Worm (Caenorhabditis elegans) whole organism, L4 larva: ENCODE measurements around the gene K10C2.12.
A peak's percentile ranks its signal among the peaks of the same experiment; 100 is the strongest.

Experiments used
- D1046.2 ChIP-seq: fragments of 200-800 bp; sonication (Bioruptor generic); IDR thresholded peaks from 2 replicates; pipeline ENCODE4 v1.3.6; 2022; ENCODE audit warnings: missing genetic modification characterization, missing compliant biosample characterization
- F26F4.8 ChIP-seq: fragments of 200-800 bp; sonication (Bioruptor generic); conservative IDR thresholded peaks from 2 replicates; pipeline ENCODE4 v1.3.6; 2022; ENCODE audit warnings: missing genetic modification characterization, missing compliant biosample characterization
- F44E2.7 ChIP-seq: fragments of 200-800 bp; sonication (Bioruptor generic); IDR thresholded peaks from 2 replicates; pipeline ENCODE4 v2.1.2; 2022; ENCODE audit warnings: missing genetic modification characterization, missing compliant biosample characterization
- T20F7.1 ChIP-seq: fragments of 200-800 bp; sonication (Bioruptor generic); optimal IDR thresholded peaks from 2 replicates; lab custom pipeline; 2018; ENCODE audit warnings: mild to moderate bottlenecking, missing genetic modification characterization, missing compliant biosample characterization
- Y48G9A.11 ChIP-seq: fragments of 200-800 bp; sonication (Bioruptor generic); IDR thresholded peaks from 2 replicates; pipeline ENCODE4 v1.3.6; 2022; ENCODE audit warnings: missing genetic modification reagents, missing genetic modification characterization, missing compliant biosample characterization
- ZK337.2 ChIP-seq: fragments of 200-800 bp; sonication (Bioruptor generic); IDR thresholded peaks from 2 replicates; pipeline ENCODE4 v1.3.6; 2022; ENCODE audit warnings: missing genetic modification reagents, missing genetic modification characterization, missing compliant biosample characterization
- ZK546.5 ChIP-seq, 2 experiments: sonication (generic microtip); optimal IDR thresholded peaks; 2 replicates each; lab custom pipeline; 2017; ENCODE audit warnings: missing biosample characterization in 2 of 2, missing genetic modification characterization in 2 of 2
- ama-1 ChIP-seq: fragments of 150-350 bp; optimal IDR thresholded peaks from 2 replicates; lab custom pipeline; 2014; ENCODE audit warnings: inconsistent platforms, mixed read lengths
- arid-1 ChIP-seq: fragments of 200-800 bp; sonication (Bioruptor generic); conservative IDR thresholded peaks from 2 replicates; pipeline ENCODE4 v1.3.6; 2022; ENCODE audit warnings: missing genetic modification reagents, missing genetic modification characterization, missing compliant biosample characterization
- attf-4 ChIP-seq: sonication (generic microtip); optimal IDR thresholded peaks from 3 replicates; lab custom pipeline; 2017; ENCODE audit warnings: missing biosample characterization, missing genetic modification characterization
- ceh-20 ChIP-seq: fragments of 200-800 bp; sonication (Bioruptor generic); IDR thresholded peaks from 2 replicates; pipeline ENCODE4 v1.3.6; 2022; ENCODE audit warnings: missing genetic modification reagents, missing genetic modification characterization, missing compliant biosample characterization
- ceh-44 ChIP-seq: fragments of 200-800 bp; sonication (Bioruptor generic); IDR thresholded peaks from 2 replicates; pipeline ENCODE4 v1.3.6; 2022; ENCODE audit warnings: missing genetic modification reagents, missing genetic modification characterization, missing compliant biosample characterization
- ceh-62 ChIP-seq: sonication (generic microtip); optimal IDR thresholded peaks from 2 replicates; lab custom pipeline; 2017; ENCODE audit warnings: missing biosample characterization, missing genetic modification characterization
- ces-1 ChIP-seq: fragments of 150-350 bp; sonication (generic microtip); optimal IDR thresholded peaks from 4 replicates; lab custom pipeline; 2014; ENCODE audit warnings: missing biosample characterization, missing genetic modification reagents, missing genetic modification characterization
- cey-2 ChIP-seq: sonication (generic microtip); optimal IDR thresholded peaks from 3 replicates; lab custom pipeline; 2017; ENCODE audit warnings: missing genetic modification characterization, mild to moderate bottlenecking, missing compliant biosample characterization, antibody characterized with exemption, borderline replicate concordance; ENCODE audit not compliant: insufficient read depth
- daf-16 ChIP-seq, 3 experiments: sonication (generic microtip); optimal IDR thresholded peaks; 2 replicates each; lab custom pipeline; 2016 to 2017; ENCODE audit warnings: missing genetic modification characterization in 3 of 3, missing genetic modification reagents in 3 of 3, mild to moderate bottlenecking in 2 of 3, missing compliant biosample characterization in 2 of 3, missing biosample characterization in 1 of 3, moderate library complexity in 1 of 3
- daf-8 ChIP-seq: fragments of 200-800 bp; sonication (Bioruptor generic); IDR thresholded peaks from 2 replicates; pipeline ENCODE4 v1.3.6; 2022; ENCODE audit warnings: missing genetic modification characterization, missing compliant biosample characterization
- dmd-8 ChIP-seq: fragments of 200-800 bp; sonication (Bioruptor generic); IDR thresholded peaks from 2 replicates; pipeline ENCODE4 v1.3.6; 2022; ENCODE audit warnings: missing genetic modification characterization, missing compliant biosample characterization
- dmd-9 ChIP-seq: fragments of 200-800 bp; sonication (Bioruptor generic); IDR thresholded peaks from 2 replicates; pipeline ENCODE4 v1.3.6; 2022; ENCODE audit warnings: missing genetic modification reagents, missing genetic modification characterization, missing compliant biosample characterization
- dpl-1 ChIP-seq: fragments of 150-350 bp; optimal IDR thresholded peaks from 2 replicates; lab custom pipeline; 2014; ENCODE audit warnings: missing biosample characterization, missing genetic modification reagents, missing genetic modification characterization
- duxl-1 ChIP-seq: sonication (generic microtip); optimal IDR thresholded peaks from 2 replicates; lab custom pipeline; 2016; ENCODE audit warnings: mild to moderate bottlenecking, missing genetic modification characterization, moderate library complexity, missing compliant biosample characterization; ENCODE audit not compliant: poor library complexity
- dve-1 ChIP-seq: sonication (generic microtip); optimal IDR thresholded peaks from 2 replicates; lab custom pipeline; 2017; ENCODE audit warnings: antibody characterized with exemption, mild to moderate bottlenecking, missing genetic modification characterization, missing compliant biosample characterization; ENCODE audit not compliant: insufficient read depth
- egl-27 ChIP-seq: sonication (generic microtip); optimal IDR thresholded peaks from 3 replicates; lab custom pipeline; 2017; ENCODE audit warnings: missing biosample characterization, missing genetic modification reagents, missing genetic modification characterization
- gei-8 ChIP-seq: fragments of 200-800 bp; sonication (Bioruptor generic); optimal IDR thresholded peaks from 2 replicates; lab custom pipeline; 2018; ENCODE audit warnings: mild to moderate bottlenecking, missing genetic modification characterization, missing compliant biosample characterization
- hif-1 ChIP-seq, 2 experiments: sonication (generic microtip); optimal IDR thresholded peaks; 2 replicates each; lab custom pipeline; 2016 to 2017; ENCODE audit warnings: missing compliant biosample characterization in 2 of 2, missing genetic modification characterization in 2 of 2, missing genetic modification reagents in 2 of 2, missing genotype in 2 of 2, mild to moderate bottlenecking in 1 of 2
- hlh-30 ChIP-seq: sonication (generic microtip); optimal IDR thresholded peaks from 2 replicates; lab custom pipeline; 2017; ENCODE audit warnings: antibody characterized with exemption, mild to moderate bottlenecking, missing genetic modification characterization, missing compliant biosample characterization; ENCODE audit not compliant: insufficient read depth
- jun-1 ChIP-seq: fragments of 150-350 bp; optimal IDR thresholded peaks from 2 replicates; lab custom pipeline; 2014; ENCODE audit warnings: missing biosample characterization, missing genetic modification reagents, missing genetic modification characterization
- lim-7 ChIP-seq: fragments of 200-800 bp; sonication (Bioruptor generic); IDR thresholded peaks from 2 replicates; pipeline ENCODE4 v1.3.6; 2022; ENCODE audit warnings: missing genetic modification characterization, missing compliant biosample characterization
- lin-13 ChIP-seq: fragments of 150-350 bp; optimal IDR thresholded peaks from 2 replicates; lab custom pipeline; 2014; ENCODE audit warnings: missing biosample characterization, missing genetic modification reagents, missing genetic modification characterization
- lin-39 ChIP-seq: fragments of 150-350 bp; optimal IDR thresholded peaks from 2 replicates; lab custom pipeline; 2014; ENCODE audit warnings: missing biosample characterization, missing genetic modification reagents, missing genetic modification characterization
- lir-3 ChIP-seq: sonication (generic microtip); optimal IDR thresholded peaks from 2 replicates; lab custom pipeline; 2016; ENCODE audit warnings: mild to moderate bottlenecking, missing genetic modification characterization, missing compliant biosample characterization
- mdt-29 ChIP-seq: fragments of 200-800 bp; sonication (Bioruptor generic); IDR thresholded peaks from 2 replicates; pipeline ENCODE4 v1.3.6; 2022; ENCODE audit warnings: missing genetic modification reagents, missing genetic modification characterization, missing compliant biosample characterization
- nhr-10 ChIP-seq: fragments of 150-350 bp; optimal IDR thresholded peaks from 2 replicates; lab custom pipeline; 2014; ENCODE audit warnings: missing biosample characterization, missing genetic modification characterization
- nhr-111 ChIP-seq: fragments of 200-800 bp; sonication (Bioruptor generic); optimal IDR thresholded peaks from 2 replicates; lab custom pipeline; 2018; ENCODE audit warnings: mild to moderate bottlenecking, missing genetic modification characterization, missing compliant biosample characterization
- nhr-237 ChIP-seq: sonication (generic microtip); optimal IDR thresholded peaks from 2 replicates; lab custom pipeline; 2017; ENCODE audit warnings: missing biosample characterization, missing genetic modification characterization
- nhr-25 ChIP-seq: sonication (generic microtip); optimal IDR thresholded peaks from 2 replicates; lab custom pipeline; 2017; ENCODE audit warnings: missing genetic modification characterization, mild to moderate bottlenecking, missing compliant biosample characterization, antibody characterized with exemption, moderate library complexity, borderline replicate concordance; ENCODE audit not compliant: insufficient read depth
- nhr-6 ChIP-seq: fragments of 150-350 bp; optimal IDR thresholded peaks from 2 replicates; lab custom pipeline; 2014; ENCODE audit warnings: missing biosample characterization, missing genetic modification characterization
- nhr-77 ChIP-seq: fragments of 150-350 bp; optimal IDR thresholded peaks from 2 replicates; lab custom pipeline; 2014; ENCODE audit warnings: missing biosample characterization, missing genetic modification characterization
- pha-4 ChIP-seq, 2 experiments: fragments of 150-350 bp in 1 of 2; fragments of 200-800 bp in 1 of 2; sonication (Bioruptor generic) in 1 of 2; IDR thresholded peaks in 1 of 2; optimal IDR thresholded peaks in 1 of 2; 2 replicates each; pipeline versions ENCODE4 v1.3.6 to Lab custom; 2014 to 2022; ENCODE audit warnings: missing genetic modification characterization in 2 of 2, missing genetic modification reagents in 2 of 2, missing biosample characterization in 1 of 2, missing compliant biosample characterization in 1 of 2
- pqm-1 ChIP-seq: sonication (generic microtip); optimal IDR thresholded peaks from 2 replicates; lab custom pipeline; 2017; ENCODE audit warnings: missing biosample characterization, missing genetic modification characterization
- set-16 ChIP-seq: fragments of 200-800 bp; sonication (Bioruptor generic); IDR thresholded peaks from 2 replicates; pipeline ENCODE4 v1.3.6; 2022; ENCODE audit warnings: missing genetic modification reagents, missing genetic modification characterization, missing compliant biosample characterization
- skn-1 ChIP-seq: fragments of 150-350 bp; optimal IDR thresholded peaks from 2 replicates; lab custom pipeline; 2014; ENCODE audit warnings: missing biosample characterization, missing genetic modification characterization
- snpc-1.2 ChIP-seq: fragments of 200-800 bp; sonication (Bioruptor generic); IDR thresholded peaks from 2 replicates; pipeline ENCODE4 v1.3.6; 2022; ENCODE audit warnings: missing genetic modification reagents, missing genetic modification characterization, missing compliant biosample characterization
- snpc-4 ChIP-seq: fragments of 150-350 bp; optimal IDR thresholded peaks from 2 replicates; lab custom pipeline; 2014; ENCODE audit warnings: missing biosample characterization, missing genetic modification characterization
- spr-3 ChIP-seq: fragments of 200-800 bp; sonication (Bioruptor generic); optimal IDR thresholded peaks from 2 replicates; lab custom pipeline; 2018; ENCODE audit warnings: mild to moderate bottlenecking, missing genetic modification characterization, missing compliant biosample characterization
- tag-97 ChIP-seq: fragments of 200-800 bp; sonication (Bioruptor generic); IDR thresholded peaks from 2 replicates; pipeline ENCODE4 v1.3.6; 2022; ENCODE audit warnings: missing genetic modification characterization, missing compliant biosample characterization
- unc-130 ChIP-seq: sonication (generic microtip); optimal IDR thresholded peaks from 2 replicates; lab custom pipeline; 2016; ENCODE audit warnings: missing genetic modification reagents, missing genetic modification characterization, missing compliant biosample characterization
- zfp-2 ChIP-seq: sonication (generic microtip); optimal IDR thresholded peaks from 2 replicates; lab custom pipeline; 2016; ENCODE audit warnings: mild to moderate bottlenecking, missing genetic modification characterization, missing compliant biosample characterization
- zfp-3 ChIP-seq: fragments of 200-800 bp; sonication (Bioruptor generic); conservative IDR thresholded peaks from 2 replicates; pipeline ENCODE4 v1.3.6; 2022; ENCODE audit warnings: missing genetic modification reagents, missing genetic modification characterization, missing compliant biosample characterization
- zip-2 ChIP-seq: fragments of 150-350 bp; optimal IDR thresholded peaks from 2 replicates; lab custom pipeline; 2014; ENCODE audit warnings: missing biosample characterization, missing genetic modification characterization
- ztf-11 ChIP-seq: fragments of 150-350 bp; optimal IDR thresholded peaks from 2 replicates; lab custom pipeline; 2014; ENCODE audit warnings: missing biosample characterization, missing genetic modification characterization

The K10C2.12 gene

DNA sequence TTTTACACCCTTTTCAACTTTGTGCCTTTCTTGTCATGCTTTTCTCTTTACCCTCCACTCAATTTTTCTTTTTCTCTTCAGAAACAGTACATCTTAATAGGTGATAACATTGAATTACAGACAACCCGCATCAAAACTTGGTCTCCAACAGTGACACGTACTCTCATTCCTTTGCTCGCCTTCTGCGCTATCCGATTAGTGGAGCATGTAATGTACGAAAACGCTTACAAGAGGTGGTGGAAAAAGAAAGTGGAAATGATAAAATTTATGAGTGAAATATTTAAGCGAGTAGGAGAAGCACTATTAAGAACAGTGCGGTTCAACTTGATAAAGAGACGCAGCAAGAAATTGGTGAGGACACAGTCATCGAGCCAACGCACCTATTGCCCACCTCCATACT is 36.0 kb upstream of the K10C2.12 start, which contains the start of gene pept-1 (continued):
- no peak for TF ChIP-seq egl-27 (tag; lab: Kevin White, UChicago)
- no peak for TF ChIP-seq tag-97 (GFP tag; lab: Robert Waterston, UW)
- TF ChIP-seq ZK337.2 (GFP tag; lab: Robert Waterston, UW): no peak
- no peak for TF ChIP-seq jun-1 (tag; lab: Kevin White, UChicago)
- no peak for TF ChIP-seq dpl-1 (GFP tag; lab: Kevin White, UChicago)
- TF ChIP-seq nhr-10 (tag; lab: Kevin White, UChicago): no peak
- no peak for TF ChIP-seq daf-8 (GFP tag; lab: Robert Waterston, UW)
- no peak for TF ChIP-seq ceh-44 (GFP tag; lab: Robert Waterston, UW)
- TF ChIP-seq hlh-30: no peak
- no peak for TF ChIP-seq hif-1 (tag; optimal IDR thresholded peaks at IDR 0.05; lab: Kevin White, UChicago)
- no peak for TF ChIP-seq snpc-1.2 (GFP tag; lab: Robert Waterston, UW)
- TF ChIP-seq dmd-9: no peak
- TF ChIP-seq lin-39 (tag; lab: Kevin White, UChicago): no peak
- no peak for TF ChIP-seq lim-7 (GFP tag; lab: Robert Waterston, UW)
- TF ChIP-seq skn-1 (tag; lab: Kevin White, UChicago): no peak
- no peak for TF ChIP-seq unc-130
- no peak for TF ChIP-seq Y48G9A.11 (GFP tag; lab: Robert Waterston, UW)
- no peak for TF ChIP-seq nhr-25 (tag; lab: Kevin White, UChicago)
- peak; percentile 47 for TF ChIP-seq gei-8
- TF ChIP-seq dve-1: peak; percentile 73
- no peak for TF ChIP-seq D1046.2 (GFP tag; lab: Robert Waterston, UW)
- no peak for TF ChIP-seq ceh-62
- no peak for TF ChIP-seq zfp-2 (tag; lab: Kevin White, UChicago)
- TF ChIP-seq zfp-3 (GFP tag; lab: Robert Waterston, UW): no peak
- 0 out of 2 replicates have a peak, but pooled peaks have one; percentile 13 for TF ChIP-seq ceh-20
- no peak for TF ChIP-seq ztf-11
- no peak for TF ChIP-seq lin-13 (GFP tag; lab: Kevin White, UChicago)
- no peak for TF ChIP-seq arid-1 (GFP tag; lab: Robert Waterston, UW)
- TF ChIP-seq lir-3: no peak
- no peak for TF ChIP-seq mdt-29 (GFP tag; lab: Robert Waterston, UW)
- TF ChIP-seq F44E2.7 (GFP tag; lab: Robert Waterston, UW): no peak
- TF ChIP-seq F26F4.8 (GFP tag; lab: Robert Waterston, UW): no peak
- TF ChIP-seq nhr-6 (tag; lab: Kevin White, UChicago): peak; percentile 40
- TF ChIP-seq ZK546.5 (tag; optimal IDR thresholded peaks at IDR 0.05; lab: Kevin White, UChicago): no peak
- TF ChIP-seq nhr-237 (tag; lab: Kevin White, UChicago): no peak
- TF ChIP-seq daf-16 (GFP tag; optimal IDR thresholded peaks at IDR 0.05; lab: Kevin White, UChicago): no peak
- TF ChIP-seq daf-16 (tag; optimal IDR thresholded peaks at IDR 0.05; lab: Kevin White, UChicago): peak; percentile 58
- TF ChIP-seq spr-3 (GFP tag; lab: Kevin White, UChicago): no peak
- no peak for TF ChIP-seq dmd-8 (GFP tag; lab: Robert Waterston, UW)
- TF ChIP-seq duxl-1 (tag; lab: Kevin White, UChicago): no peak
- TF ChIP-seq nhr-77 (tag; lab: Kevin White, UChicago): peak; percentile 30
- TF ChIP-seq T20F7.1: no peak
- TF ChIP-seq snpc-4: no peak
- no peak for TF ChIP-seq cey-2
- TF ChIP-seq set-16 (GFP tag; lab: Robert Waterston, UW): no peak
- TF ChIP-seq nhr-111: no peak
- no peak for TF ChIP-seq zip-2 (tag; lab: Kevin White, UChicago)
- TF ChIP-seq ama-1: no peak
- TF ChIP-seq attf-4 (tag; lab: Kevin White, UChicago): no peak
- peak; percentile 95 for TF ChIP-seq pqm-1 (tag; lab: Kevin White, UChicago)
- TF ChIP-seq pha-4 (GFP tag; IDR thresholded peaks at IDR 0.05; lab: Robert Waterston, UW): peak; percentile 45; the same call in 1 of the 2 replicates
- TF ChIP-seq pha-4 (tag; optimal IDR thresholded peaks at IDR 0.05; lab: Kevin White, UChicago): no peak
- TF ChIP-seq ces-1 (GFP tag; lab: Kevin White, UChicago): no peak
